Worm (Caenorhabditis elegans): Measurements from ENCODE around the gene str-71.

Gene str-71

ce11 chrV:15479825-15480224 lies 20.8 kb upstream of the str-71 start (continued):
- TF ChIP-seq Y53G8AR.9 (GFP tag; conservative IDR thresholded peaks at IDR 0.05) (no peak), C06A6.2 (GFP tag; conservative IDR thresholded peaks at IDR 0.05) (no peak), F39B2.1 (GFP tag; IDR thresholded peaks at IDR 0.05) (no peak), hmg-1.2 (GFP tag; IDR thresholded peaks at IDR 0.05) (peak; percentile 49), T26A5.8 (tag; optimal IDR thresholded peaks at IDR 0.05) (peak; percentile 61), mes-4 (tag; optimal IDR thresholded peaks at IDR 0.05) (peak; percentile 56), D2030.7 (GFP tag; IDR thresholded peaks at IDR 0.05) (peak; percentile 78), zfh-2 (GFP tag; conservative IDR thresholded peaks at IDR 0.05) (no peak), bed-2 (GFP tag; IDR thresholded peaks at IDR 0.05) (no peak), atf-7 (tag; optimal IDR thresholded peaks at IDR 0.05) (no peak), Y95B8A.8 (GFP tag; IDR thresholded peaks at IDR 0.05) (no peak), ztf-22 (GFP tag; optimal IDR thresholded peaks at IDR 0.05) (no peak), ccch-3 (GFP tag; optimal IDR thresholded peaks at IDR 0.05) (no peak), ama-1 (optimal IDR thresholded peaks at IDR 0.05) (no peak), ama-1 (GFP tag; optimal IDR thresholded peaks at IDR 0.05) (peak in 1 of 2 experiments; percentile 46), lag-1 (GFP tag; IDR thresholded peaks at IDR 0.05) (no peak), tbp1 (GFP tag; optimal IDR thresholded peaks at IDR 0.05) (peak; percentile 88), lsl-1 (GFP tag; optimal IDR thresholded peaks at IDR 0.05) (peak; percentile 27), dpl-1 (GFP tag; optimal IDR thresholded peaks at IDR 0.05) (no peak), F22D6.2 (tag; optimal IDR thresholded peaks at IDR 0.05) (no peak), unc-130 (GFP tag; optimal IDR thresholded peaks at IDR 0.05) (no peak), aptf-3 (GFP tag; IDR thresholded peaks at IDR 0.05) (no peak), B0336.3 (GFP tag; IDR thresholded peaks at IDR 0.05) (no peak), tlf-1 (GFP tag; optimal IDR thresholded peaks at IDR 0.05) (no peak), athp-1 (tag; optimal IDR thresholded peaks at IDR 0.05) (no peak), zim-3 (tag; optimal IDR thresholded peaks at IDR 0.05) (no peak), madf-8 (GFP tag; conservative IDR thresholded peaks at IDR 0.05) (no peak), madf-3 (GFP tag; IDR thresholded peaks at IDR 0.05) (no peak), Y53F4B.3 (GFP tag; IDR thresholded peaks at IDR 0.05) (no peak), hlh-26 (GFP tag; conservative IDR thresholded peaks at IDR 0.05) (no peak), mcd-1 (GFP tag; IDR thresholded peaks at IDR 0.05) (no peak), nhr-90 (tag; optimal IDR thresholded peaks at IDR 0.05) (peak; percentile 63), somi-1 (GFP tag; optimal IDR thresholded peaks at IDR 0.05) (no peak), F55B11.4 (tag; optimal IDR thresholded peaks at IDR 0.05; ENCODE audit: borderline replicate concordance, insufficient read depth) (no peak), snpc-1.1 (tag; optimal IDR thresholded peaks at IDR 0.05; ENCODE audit: insufficient read depth) (peak; percentile 94), pha-4 (tag; optimal IDR thresholded peaks at IDR 0.05) (no peak), Y56A3A.18 (GFP tag; IDR thresholded peaks at IDR 0.05) (no peak), rcor-1 (GFP tag; IDR thresholded peaks at IDR 0.05) (no peak), akir-1 (GFP tag; optimal IDR thresholded peaks at IDR 0.05) (no peak), F52B5.7 (tag; optimal IDR thresholded peaks at IDR 0.05) (no peak), T07F8.4 (tag; optimal IDR thresholded peaks at IDR 0.05) (no peak), lin-40 (tag; optimal IDR thresholded peaks at IDR 0.05) (no peak), F37B4.10 (GFP tag; IDR thresholded peaks at IDR 0.05) (no peak), B0035.1 (tag; optimal IDR thresholded peaks at IDR 0.05) (no peak), madf-10 (tag; optimal IDR thresholded peaks at IDR 0.05) (no peak), mxl-1 (tag; optimal IDR thresholded peaks at IDR 0.05) (no peak), gei-17 (GFP tag; optimal IDR thresholded peaks at IDR 0.05) (no peak), lsy-27 (tag; optimal IDR thresholded peaks at IDR 0.05; ENCODE audit: borderline replicate concordance, insufficient read depth) (no peak), Y67H2A.10 (GFP tag; conservative IDR thresholded peaks at IDR 0.05) (no peak), B0261.1 (tag; optimal IDR thresholded peaks at IDR 0.05) (peak; percentile 83), attf-5 (GFP tag; optimal IDR thresholded peaks at IDR 0.05) (peak; percentile 20)

Measured in whole organism, young adult.